Worm (Caenorhabditis elegans) whole organism, L3 larva: ENCODE results near the gene F29B9.5.

Experiments
- R02D3.7 ChIP-seq: fragments of 150-350 bp; optimal IDR thresholded peaks from 2 replicates; lab custom pipeline; 2014; ENCODE audit warnings: missing biosample characterization, missing genetic modification characterization
- ZK546.5 ChIP-seq: sonication (generic microtip); optimal IDR thresholded peaks from 2 replicates; lab custom pipeline; 2017; ENCODE audit warnings: missing biosample characterization, missing genetic modification characterization
- aly-2 ChIP-seq: fragments of 150-350 bp; optimal IDR thresholded peaks from 2 replicates; lab custom pipeline; 2014; ENCODE audit warnings: missing biosample characterization, missing genetic modification characterization
- ama-1 ChIP-seq: fragments of 150-350 bp; optimal IDR thresholded peaks from 2 replicates; lab custom pipeline; 2018
- ceh-16 ChIP-seq: sonication (generic microtip); optimal IDR thresholded peaks from 2 replicates; lab custom pipeline; 2017; ENCODE audit warnings: missing biosample characterization, missing genetic modification characterization
- ceh-28 ChIP-seq: fragments of 150-350 bp; optimal IDR thresholded peaks from 2 replicates; lab custom pipeline; 2014; ENCODE audit warnings: missing biosample characterization, missing genetic modification reagents, missing genetic modification characterization
- ceh-82 ChIP-seq: fragments of 150-350 bp; optimal IDR thresholded peaks from 2 replicates; lab custom pipeline; 2014; ENCODE audit warnings: missing biosample characterization, missing genetic modification characterization
- ceh-9 ChIP-seq: sonication (generic microtip); optimal IDR thresholded peaks from 2 replicates; lab custom pipeline; 2018; ENCODE audit warnings: missing biosample characterization, missing genetic modification characterization
- daf-12 ChIP-seq: fragments of 150-350 bp; optimal IDR thresholded peaks from 2 replicates; lab custom pipeline; 2014; ENCODE audit warnings: missing biosample characterization, missing genetic modification reagents, missing genetic modification characterization
- egl-27 ChIP-seq: sonication (generic microtip); optimal IDR thresholded peaks from 4 replicates; lab custom pipeline; 2017; ENCODE audit warnings: missing biosample characterization, missing genetic modification reagents, missing genetic modification characterization
- elt-1 ChIP-seq: fragments of 150-350 bp; optimal IDR thresholded peaks from 2 replicates; lab custom pipeline; 2014; ENCODE audit warnings: missing biosample characterization, missing genetic modification characterization
- elt-2 ChIP-seq: sonication (generic microtip); optimal IDR thresholded peaks from 2 replicates; lab custom pipeline; 2016; ENCODE audit warnings: missing genetic modification reagents, mild to moderate bottlenecking, missing genetic modification characterization, missing compliant biosample characterization
- elt-3 ChIP-seq, 3 experiments: fragments of 150-350 bp in 1 of 3; sonication (generic microtip) in 2 of 3; optimal IDR thresholded peaks; 2 replicates in 2 of 3; 4 replicates in 1 of 3; lab custom pipeline; 2014 to 2017; ENCODE audit warnings: missing biosample characterization in 3 of 3, missing genetic modification characterization in 3 of 3
- eor-1 ChIP-seq, 2 experiments: fragments of 150-350 bp; optimal IDR thresholded peaks; 2 replicates each; lab custom pipeline; 2014 to 2018; ENCODE audit warnings: missing biosample characterization in 2 of 2, missing genetic modification characterization in 2 of 2
- fkh-2 ChIP-seq: fragments of 150-350 bp; optimal IDR thresholded peaks from 2 replicates; lab custom pipeline; 2014; ENCODE audit warnings: missing biosample characterization, missing genetic modification reagents, missing genetic modification characterization
- fos-1 ChIP-seq: fragments of 150-350 bp; optimal IDR thresholded peaks from 2 replicates; lab custom pipeline; 2014; ENCODE audit warnings: missing biosample characterization, missing genetic modification characterization
- hmg-11 ChIP-seq: sonication (generic microtip); optimal IDR thresholded peaks from 2 replicates; lab custom pipeline; 2016; ENCODE audit warnings: missing genetic modification characterization, missing compliant biosample characterization
- lin-15B ChIP-seq: fragments of 150-350 bp; optimal IDR thresholded peaks from 2 replicates; lab custom pipeline; 2014; ENCODE audit warnings: missing biosample characterization, missing genetic modification characterization
- lin-39 ChIP-seq: fragments of 150-350 bp; optimal IDR thresholded peaks from 2 replicates; lab custom pipeline; 2018; ENCODE audit warnings: missing biosample characterization, missing genetic modification reagents, missing genetic modification characterization
- lsy-12 ChIP-seq: sonication (generic microtip); optimal IDR thresholded peaks from 2 replicates; lab custom pipeline; 2016; ENCODE audit warnings: mild to moderate bottlenecking, missing genetic modification characterization, missing compliant biosample characterization
- mdl-1 ChIP-seq: fragments of 150-350 bp; optimal IDR thresholded peaks from 2 replicates; lab custom pipeline; 2014; ENCODE audit warnings: missing biosample characterization, missing genetic modification characterization
- mml-1 ChIP-seq: fragments of 150-350 bp; sonication (generic microtip); optimal IDR thresholded peaks from 3 replicates; lab custom pipeline; 2014; ENCODE audit warnings: missing biosample characterization, missing genetic modification characterization
- nfya-1 ChIP-seq: sonication (generic microtip); optimal IDR thresholded peaks from 2 replicates; lab custom pipeline; 2017; ENCODE audit warnings: missing genetic modification characterization, mild to moderate bottlenecking, missing compliant biosample characterization, antibody characterized with exemption, moderate library complexity; ENCODE audit not compliant: insufficient read depth
- nhr-11 ChIP-seq: fragments of 150-350 bp; optimal IDR thresholded peaks from 2 replicates; lab custom pipeline; 2014; ENCODE audit warnings: missing biosample characterization, missing genetic modification characterization
- nhr-12 ChIP-seq: fragments of 150-350 bp; optimal IDR thresholded peaks from 2 replicates; lab custom pipeline; 2014; ENCODE audit warnings: missing biosample characterization, missing genetic modification characterization
- nhr-23 ChIP-seq: fragments of 150-350 bp; optimal IDR thresholded peaks from 2 replicates; lab custom pipeline; 2014; ENCODE audit warnings: missing biosample characterization, missing genetic modification reagents, missing genetic modification characterization
- nhr-237 ChIP-seq: fragments of 150-350 bp; optimal IDR thresholded peaks from 2 replicates; lab custom pipeline; 2014; ENCODE audit warnings: missing biosample characterization, missing genetic modification characterization
- nhr-25 ChIP-seq: sonication (generic microtip); optimal IDR thresholded peaks from 2 replicates; lab custom pipeline; 2017; ENCODE audit warnings: missing biosample characterization, missing genetic modification characterization
- nhr-28 ChIP-seq: fragments of 150-350 bp; optimal IDR thresholded peaks from 2 replicates; lab custom pipeline; 2014; ENCODE audit warnings: missing biosample characterization, missing genetic modification characterization
- nhr-43 ChIP-seq: sonication (generic microtip); optimal IDR thresholded peaks from 2 replicates; lab custom pipeline; 2016; ENCODE audit warnings: mild to moderate bottlenecking, missing genetic modification characterization, missing compliant biosample characterization; ENCODE audit not compliant: poor library complexity, severe bottlenecking
- nhr-67 ChIP-seq: fragments of 150-350 bp; optimal IDR thresholded peaks from 2 replicates; lab custom pipeline; 2014; ENCODE audit warnings: missing biosample characterization, missing genetic modification characterization
- nhr-76 ChIP-seq: fragments of 150-350 bp; sonication (generic microtip); optimal IDR thresholded peaks from 5 replicates; lab custom pipeline; 2014; ENCODE audit warnings: missing biosample characterization, missing genetic modification characterization
- nhr-77 ChIP-seq: fragments of 150-350 bp; optimal IDR thresholded peaks from 2 replicates; lab custom pipeline; 2014; ENCODE audit warnings: missing biosample characterization, missing genetic modification characterization
- pha-4 ChIP-seq: fragments of 150-350 bp; optimal IDR thresholded peaks from 2 replicates; lab custom pipeline; 2014; ENCODE audit warnings: missing biosample characterization, missing genetic modification reagents, missing genetic modification characterization
- pqm-1 ChIP-seq: fragments of 150-350 bp; optimal IDR thresholded peaks from 2 replicates; lab custom pipeline; 2017; ENCODE audit warnings: missing biosample characterization, missing genetic modification characterization, inconsistent platforms
- sea-2 ChIP-seq: fragments of 150-350 bp; sonication (generic microtip); optimal IDR thresholded peaks from 4 replicates; lab custom pipeline; 2014; ENCODE audit warnings: missing biosample characterization, missing genetic modification reagents, missing genetic modification characterization
- skn-1 ChIP-seq: fragments of 150-350 bp; optimal IDR thresholded peaks from 2 replicates; lab custom pipeline; 2014; ENCODE audit warnings: missing biosample characterization, missing genetic modification characterization
- snpc-4 ChIP-seq: fragments of 150-350 bp; optimal IDR thresholded peaks from 2 replicates; lab custom pipeline; 2014; ENCODE audit warnings: missing biosample characterization, missing genetic modification characterization
- tbx-2 ChIP-seq: sonication (generic microtip); optimal IDR thresholded peaks from 2 replicates; lab custom pipeline; 2016; ENCODE audit warnings: mild to moderate bottlenecking, missing genetic modification characterization, missing compliant biosample characterization
- unc-39 ChIP-seq: sonication (generic microtip); optimal IDR thresholded peaks from 4 replicates; lab custom pipeline; 2017; ENCODE audit warnings: missing biosample characterization, missing genetic modification characterization
- unc-62 ChIP-seq: fragments of 150-350 bp; sonication (generic microtip); optimal IDR thresholded peaks from 4 replicates; lab custom pipeline; 2014; ENCODE audit warnings: missing biosample characterization, missing genetic modification reagents, missing genetic modification characterization
- zag-1 ChIP-seq: fragments of 150-350 bp; optimal IDR thresholded peaks from 2 replicates; lab custom pipeline; 2014; ENCODE audit warnings: missing biosample characterization, missing genetic modification characterization
- ztf-11 ChIP-seq: fragments of 150-350 bp; optimal IDR thresholded peaks from 2 replicates; lab custom pipeline; 2014; ENCODE audit warnings: missing biosample characterization, missing genetic modification characterization
- ztf-4 ChIP-seq: fragments of 150-350 bp; optimal IDR thresholded peaks from 2 replicates; lab custom pipeline; 2014; ENCODE audit warnings: missing biosample characterization, missing genetic modification characterization

F29B9.5 gene

DNA sequence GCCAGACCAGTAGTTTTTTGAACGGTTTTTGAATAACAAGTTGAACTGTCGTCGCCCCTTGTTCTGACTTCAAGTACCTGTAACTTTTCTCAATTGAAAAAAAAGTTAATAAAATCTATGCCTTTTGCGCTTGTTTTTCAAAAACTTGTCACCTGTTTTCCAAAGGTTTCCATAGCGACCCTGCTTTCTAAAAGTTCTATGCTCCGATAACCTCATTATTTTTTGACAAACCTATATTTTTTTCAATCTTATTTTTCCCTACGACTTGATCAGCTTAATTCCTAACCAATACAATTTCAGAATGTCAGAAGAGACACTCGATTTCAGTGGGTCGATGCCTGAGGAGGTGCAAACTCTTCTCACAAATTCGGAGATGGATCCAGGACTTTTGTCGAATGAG is 4.8 kb upstream of the F29B9.5 start, which contains the start of gene F29B9.8:
TSS of gene F29B9.8 (plus strand) at position 301 of the 400 bp plus-strand sequence.
- TF ChIP-seq nhr-23 (no peak), unc-62 (GFP tag; lab: Kevin White, UChicago) (no peak), nfya-1 (tag; lab: Kevin White, UChicago) (no peak), nhr-12 (tag; lab: Kevin White, UChicago) (no peak), ceh-9 (no peak), nhr-11 (tag; lab: Kevin White, UChicago) (no peak), ceh-16 (tag; lab: Kevin White, UChicago) (no peak), fkh-2 (tag; lab: Kevin White, UChicago) (no peak), ceh-28 (tag; lab: Kevin White, UChicago) (no peak), zag-1 (tag; lab: Kevin White, UChicago) (no peak), tbx-2 (no peak), egl-27 (no peak), fos-1 (tag; lab: Kevin White, UChicago) (no peak), pqm-1 (tag; lab: Kevin White, UChicago) (no peak), ceh-82 (tag; lab: Kevin White, UChicago) (no peak)

DNA sequence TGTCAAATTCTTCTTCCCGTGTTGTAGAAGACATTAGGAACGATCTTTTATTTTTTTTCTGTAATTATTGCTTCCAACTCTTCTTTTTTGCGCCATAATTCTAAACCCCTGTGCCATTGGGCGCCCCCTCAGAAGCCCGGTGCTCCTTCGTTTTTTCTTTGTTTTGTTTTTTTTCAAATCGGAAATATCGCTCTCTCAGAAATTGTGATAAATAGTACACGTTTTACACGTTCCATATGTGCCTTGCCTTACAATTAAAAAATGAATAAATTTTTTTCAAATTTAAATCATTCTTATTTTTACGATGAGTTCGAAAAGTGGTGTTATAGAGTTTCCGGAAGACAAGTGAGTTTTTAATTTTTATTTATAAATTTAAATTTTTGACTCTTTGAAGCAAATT is 2.8 kb upstream of the F29B9.5 start, which contains the start of gene F29B9.7:
TSS of gene F29B9.7 (plus strand) at position 301 of the 400 bp plus-strand sequence.
- no peak for TF ChIP-seq lin-39 (tag; lab: Kevin White, UChicago)
- TF ChIP-seq snpc-4 (tag; lab: Kevin White, UChicago): no peak
- no peak for TF ChIP-seq ceh-82 (tag; lab: Kevin White, UChicago)
- no peak for TF ChIP-seq nhr-28
- no peak for TF ChIP-seq nhr-12 (tag; lab: Kevin White, UChicago)
- no peak for TF ChIP-seq lin-15B (tag; lab: Kevin White, UChicago)
- TF ChIP-seq daf-12 (tag; lab: Kevin White, UChicago): no peak
- no peak for TF ChIP-seq sea-2 (GFP tag; lab: Kevin White, UChicago)
- no peak for TF ChIP-seq R02D3.7
- TF ChIP-seq nhr-11 (tag; lab: Kevin White, UChicago): no peak
- no peak for TF ChIP-seq nhr-43 (tag; lab: Kevin White, UChicago)
- TF ChIP-seq fos-1 (tag; lab: Kevin White, UChicago): no peak
- no peak for TF ChIP-seq mml-1 (tag; lab: Kevin White, UChicago)
- TF ChIP-seq skn-1 (tag; lab: Kevin White, UChicago): no peak
- TF ChIP-seq ceh-16 (tag; lab: Kevin White, UChicago): no peak
- TF ChIP-seq zag-1 (tag; lab: Kevin White, UChicago): no peak
- TF ChIP-seq ama-1 (lab: Kevin White, UChicago): no peak
- TF ChIP-seq unc-39 (tag; lab: Kevin White, UChicago): no peak
- no peak for TF ChIP-seq lsy-12 (tag; lab: Kevin White, UChicago)

DNA sequence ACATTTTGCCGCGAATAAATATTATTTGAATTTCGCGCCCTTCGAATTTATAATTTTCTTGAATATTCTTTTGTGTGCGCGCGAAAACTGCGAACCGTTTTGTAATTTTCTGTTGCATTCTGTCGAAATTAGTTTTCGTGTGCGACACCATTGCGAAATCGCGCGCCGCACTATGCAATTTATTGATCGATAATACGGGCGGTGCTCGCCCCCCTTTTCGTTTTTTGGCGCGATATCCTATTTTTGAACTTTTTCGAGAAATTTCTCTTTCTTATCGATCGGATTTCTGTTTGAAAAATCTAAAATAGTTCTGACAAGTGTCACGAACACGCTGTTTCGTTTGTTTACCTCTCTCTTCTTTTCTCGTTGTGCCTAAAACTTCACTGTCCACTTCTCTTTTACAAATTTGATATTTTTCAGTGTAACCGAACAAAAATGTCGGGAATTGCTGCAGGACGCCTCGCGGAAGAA is 1.6 kb upstream of the F29B9.5 start, which contains the start of gene ubc-9:
TSS of gene ubc-9 (plus strand) at position 421 of the 471 bp plus-strand sequence.
- TF ChIP-seq nhr-76 (tag; lab: Kevin White, UChicago): no peak
- TF ChIP-seq ceh-28 (tag; lab: Kevin White, UChicago): peak; percentile 92
- TF ChIP-seq snpc-4 (tag; lab: Kevin White, UChicago): peak; percentile 59
- no peak for TF ChIP-seq zag-1 (tag; lab: Kevin White, UChicago)
- TF ChIP-seq sea-2 (GFP tag; lab: Kevin White, UChicago): no peak
- no peak for TF ChIP-seq nhr-28
- no peak for TF ChIP-seq ZK546.5 (tag; lab: Kevin White, UChicago)
- no peak for TF ChIP-seq fos-1 (tag; lab: Kevin White, UChicago)
- TF ChIP-seq aly-2 (tag; lab: Kevin White, UChicago): no peak
- TF ChIP-seq elt-1 (tag; lab: Kevin White, UChicago): no peak
- TF ChIP-seq ama-1 (lab: Kevin White, UChicago): peak; percentile 55
- TF ChIP-seq mml-1 (tag; lab: Kevin White, UChicago): no peak
- no peak for TF ChIP-seq ztf-4 (tag; lab: Kevin White, UChicago)
- TF ChIP-seq daf-12 (tag; lab: Kevin White, UChicago): no peak
- TF ChIP-seq ceh-16 (tag; lab: Kevin White, UChicago): no peak
- peak; percentile 73 for TF ChIP-seq lin-15B (tag; lab: Kevin White, UChicago)
- no peak for TF ChIP-seq ceh-9
- peak; percentile 54 for TF ChIP-seq elt-2 (tag; lab: Kevin White, UChicago)
- TF ChIP-seq nhr-12 (tag; lab: Kevin White, UChicago): no peak
- no peak for TF ChIP-seq unc-62 (GFP tag; lab: Kevin White, UChicago)
- no peak for TF ChIP-seq tbx-2
- TF ChIP-seq fkh-2 (tag; lab: Kevin White, UChicago): no peak
- peak; percentile 61 for TF ChIP-seq nhr-43 (tag; lab: Kevin White, UChicago)
- no peak for TF ChIP-seq ztf-11 (tag; lab: Kevin White, UChicago)
- no peak for TF ChIP-seq mdl-1 (tag; lab: Kevin White, UChicago)
- no peak for TF ChIP-seq nhr-237 (tag; lab: Kevin White, UChicago)
- TF ChIP-seq nhr-11 (tag; lab: Kevin White, UChicago): no peak
- peak; percentile 65 for TF ChIP-seq lin-39 (tag; lab: Kevin White, UChicago)
- TF ChIP-seq nfya-1 (tag; lab: Kevin White, UChicago): peak; percentile 82
- TF ChIP-seq elt-3 (tag; optimal IDR thresholded peaks at IDR 0.05; lab: Kevin White, UChicago): no peak
- TF ChIP-seq nhr-25 (tag; lab: Kevin White, UChicago): peak; percentile 75
- peak; percentile 71 for TF ChIP-seq pha-4 (tag; lab: Kevin White, UChicago)
- no peak for TF ChIP-seq nhr-67
- no peak for TF ChIP-seq unc-39 (tag; lab: Kevin White, UChicago)
- no peak for TF ChIP-seq eor-1 (tag; optimal IDR thresholded peaks at IDR 0.05; lab: Kevin White, UChicago)
- TF ChIP-seq skn-1 (tag; lab: Kevin White, UChicago): peak; percentile 5
- peak; percentile 81 for TF ChIP-seq nhr-23
- TF ChIP-seq lsy-12 (tag; lab: Kevin White, UChicago): no peak
- no peak for TF ChIP-seq ceh-82 (tag; lab: Kevin White, UChicago)
- TF ChIP-seq nhr-77 (tag; lab: Kevin White, UChicago): no peak
- TF ChIP-seq hmg-11 (tag; lab: Kevin White, UChicago): peak; percentile 72
